Worm (Caenorhabditis elegans): ENCODE results near the gene aex-3.

DNA sequence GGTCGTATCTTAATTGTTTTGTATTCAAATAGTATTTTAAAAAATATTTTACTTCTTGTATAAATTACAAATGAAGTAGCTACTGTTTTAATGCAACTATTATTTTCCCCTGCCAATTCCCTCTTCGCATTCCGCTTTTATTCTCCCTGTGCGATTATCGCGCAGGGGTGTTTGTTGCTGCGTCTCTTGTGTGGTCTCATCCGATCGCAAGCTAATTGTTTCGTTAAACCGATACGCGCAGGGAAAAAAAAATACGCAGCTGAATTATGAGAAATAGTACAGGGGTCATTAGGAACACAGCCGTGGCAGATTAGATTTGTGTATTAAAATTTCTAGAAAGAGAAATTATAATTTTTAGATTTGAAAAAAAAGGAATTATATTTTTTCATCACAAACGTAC, 47.0 kb upstream of the aex-3 start:
- TF ChIP-seq ama-1 (optimal IDR thresholded peaks at IDR 0.05), result peak; percentile 56
- TF ChIP-seq R02D3.7 (tag; optimal IDR thresholded peaks at IDR 0.05), result peak; percentile 92
- TF ChIP-seq elt-1 (tag; optimal IDR thresholded peaks at IDR 0.05), result peak; percentile 74
- TF ChIP-seq nhr-76 (tag; optimal IDR thresholded peaks at IDR 0.05), result peak; percentile 93
- peak; percentile 99 for TF ChIP-seq lin-39 (tag; optimal IDR thresholded peaks at IDR 0.05)
- peak; percentile 95 for TF ChIP-seq aly-2 (tag; optimal IDR thresholded peaks at IDR 0.05)
